Fruit fly (Drosophila melanogaster) whole organism, adult: ENCODE measurements around the gene CG13369.
"Not testable (repeated sequence)": the region's sequence is repeated elsewhere in the genome, so short reads cannot be mapped to it uniquely, and the experiment has no call there.

Experiments
- CG12768 ChIP-seq: fragments of 200-800 bp; sonication (Bioruptor generic); optimal IDR thresholded peaks from 2 replicates; lab custom pipeline; 2017; ENCODE audit warnings: missing biosample characterization, missing genetic modification characterization, mild to moderate bottlenecking, moderate library complexity, missing genetic modification reagents
- CG1620 ChIP-seq: fragments of 200-800 bp; sonication (Bioruptor generic); optimal IDR thresholded peaks from 2 replicates; lab custom pipeline; 2016; ENCODE audit warnings: missing biosample characterization, missing genetic modification characterization
- CG33017 ChIP-seq: fragments of 200-800 bp; sonication (Bioruptor generic); optimal IDR thresholded peaks from 2 replicates; lab custom pipeline; 2018; ENCODE audit warnings: missing biosample characterization, mild to moderate bottlenecking, missing genetic modification characterization, moderate library complexity
- CG5204 ChIP-seq: fragments of 200-800 bp; sonication (Bioruptor generic); optimal IDR thresholded peaks from 2 replicates; lab custom pipeline; 2016; ENCODE audit warnings: missing biosample characterization, missing genetic modification characterization
- CG7101 ChIP-seq: fragments of 200-800 bp; sonication (Bioruptor generic); optimal IDR thresholded peaks from 2 replicates; lab custom pipeline; 2018; ENCODE audit warnings: missing biosample characterization, mild to moderate bottlenecking, missing genetic modification characterization, moderate library complexity
- Clk ChIP-seq: fragments of 200-800 bp; sonication (Bioruptor generic); optimal IDR thresholded peaks from 2 replicates; lab custom pipeline; 2017; ENCODE audit warnings: missing biosample characterization, missing genetic modification characterization
- Crg-1 ChIP-seq: fragments of 200-800 bp; sonication (Bioruptor generic); optimal IDR thresholded peaks from 2 replicates; lab custom pipeline; 2016; ENCODE audit warnings: missing biosample characterization, missing genetic modification characterization
- bab1 ChIP-seq: fragments of 200-800 bp; sonication (Bioruptor generic); optimal IDR thresholded peaks from 3 replicates; lab custom pipeline; 2019; ENCODE audit warnings: missing biosample characterization, mild to moderate bottlenecking, missing genetic modification characterization, moderate library complexity
- cic ChIP-seq: fragments of 200-800 bp; sonication (Bioruptor generic); optimal IDR thresholded peaks from 2 replicates; lab custom pipeline; 2017; ENCODE audit warnings: missing biosample characterization, mild to moderate bottlenecking, missing genetic modification characterization, moderate library complexity
- cnc ChIP-seq, 2 experiments: fragments of >200 bp; optimal IDR thresholded peaks; 2 replicates each; lab custom pipeline; 2017
- kay ChIP-seq: fragments of 200-800 bp; sonication (Bioruptor generic); peaks from one replicate; lab custom pipeline; 2016; ENCODE audit warnings: missing biosample characterization, missing genetic modification characterization, borderline replicate concordance
- ovo ChIP-seq: fragments of 200-800 bp; sonication (Bioruptor generic); optimal IDR thresholded peaks from 2 replicates; lab custom pipeline; 2016; ENCODE audit warnings: missing biosample characterization, missing genetic modification characterization
- pad ChIP-seq: fragments of 200-800 bp; sonication (Bioruptor generic); optimal IDR thresholded peaks from 3 replicates; lab custom pipeline; 2017; ENCODE audit warnings: missing biosample characterization, missing genetic modification characterization, mild to moderate bottlenecking, moderate library complexity, missing genetic modification reagents
- toe ChIP-seq: fragments of 200-800 bp; sonication (Bioruptor generic); optimal IDR thresholded peaks from 2 replicates; lab custom pipeline; 2016; ENCODE audit warnings: missing biosample characterization, missing genetic modification characterization

- not testable (repeated sequence) for TF ChIP-seq Clk (GFP tag; lab: Kevin White, UChicago); CG1620 (GFP tag; lab: Kevin White, UChicago); CG5204 (GFP tag; lab: Kevin White, UChicago); cic (GFP tag; lab: Kevin White, UChicago); CG33017; cnc (optimal IDR thresholded peaks at IDR 0.05; lab: Kevin White, UChicago); pad (GFP tag; lab: Kevin White, UChicago); Crg-1 (GFP tag; lab: Kevin White, UChicago); bab1 (GFP tag; lab: Kevin White, UChicago); CG7101; CG12768 (GFP tag; lab: Kevin White, UChicago); kay (GFP tag; lab: Kevin White, UChicago); ovo (GFP tag; lab: Kevin White, UChicago); toe (GFP tag; lab: Kevin White, UChicago)
Observed at dm6 chrX:644461-644860, 21.2 kb downstream of the CG13369 start, which contains the start of gene CG13367.
